Worm (Caenorhabditis elegans): ENCODE results near the gene F25B3.4.

DNA sequence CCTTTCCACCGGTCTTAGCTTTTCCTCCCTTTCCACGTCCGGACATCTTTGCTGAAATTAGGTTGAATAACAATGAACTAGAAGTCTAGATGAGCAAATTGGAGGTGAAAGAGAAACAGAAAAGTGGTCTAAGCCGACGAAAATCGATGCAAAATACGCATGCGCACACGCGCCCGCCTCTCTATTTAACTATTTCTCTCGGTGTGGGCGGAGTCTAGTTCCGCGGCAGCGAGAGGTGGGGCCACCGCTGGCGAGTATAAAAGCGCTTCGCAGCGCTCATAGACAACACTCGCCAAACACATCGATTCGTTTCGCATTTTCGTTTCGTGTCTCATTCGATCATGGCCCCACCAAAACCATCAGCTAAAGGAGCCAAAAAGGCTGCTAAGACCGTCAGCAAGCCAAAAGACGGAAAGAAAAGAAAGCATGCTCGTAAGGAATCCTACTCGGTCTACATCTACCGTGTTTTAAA lies 23.3 kb downstream of the F25B3.4 start, which contains the start of the genes his-35 and his-41:
- TF ChIP-seq pes-1 (GFP tag; IDR thresholded peaks at IDR 0.05), result no peak
- no peak for TF ChIP-seq ceh-13 (GFP tag; optimal IDR thresholded peaks at IDR 0.05)
- TF ChIP-seq ama-1 (optimal IDR thresholded peaks at IDR 0.05), result no peak
- TF ChIP-seq hnd-1 (tag; optimal IDR thresholded peaks at IDR 0.05), result no peak
- no peak for TF ChIP-seq hmbx-1 (tag; optimal IDR thresholded peaks at IDR 0.05)
- no peak for TF ChIP-seq ets-7 (tag; optimal IDR thresholded peaks at IDR 0.05)
- no peak for TF ChIP-seq aly-1 (tag; optimal IDR thresholded peaks at IDR 0.05)
- TF ChIP-seq flt-1 (GFP tag; IDR thresholded peaks at IDR 0.05), result no peak
- TF ChIP-seq ceh-36 (tag; optimal IDR thresholded peaks at IDR 0.05), result no peak
- no peak for TF ChIP-seq tbx-37 (GFP tag; conservative IDR thresholded peaks at IDR 0.05)

Data from whole organism, early embryonic.